Worm (Caenorhabditis elegans) whole organism, early embryonic: ENCODE results near the gene str-124.

Source experiments
- F13C5.2 ChIP-seq: sonication (generic microtip); optimal IDR thresholded peaks from 2 replicates; lab custom pipeline; 2017; ENCODE audit warnings: mild to moderate bottlenecking, missing genetic modification characterization, inconsistent platforms, missing compliant biosample characterization
- ama-1 ChIP-seq: fragments of 150-350 bp; optimal IDR thresholded peaks from 2 replicates; lab custom pipeline; 2014
- ets-7 ChIP-seq: sonication (generic microtip); optimal IDR thresholded peaks from 2 replicates; lab custom pipeline; 2016; ENCODE audit warnings: missing genotype, missing genetic modification characterization, missing compliant biosample characterization
- flt-1 ChIP-seq: fragments of 200-800 bp; sonication (Bioruptor generic); IDR thresholded peaks from 2 replicates; pipeline ENCODE4 v1.3.6; 2022; ENCODE audit warnings: missing genetic modification characterization, missing compliant biosample characterization
- hnd-1 ChIP-seq: sonication (generic microtip); optimal IDR thresholded peaks from 2 replicates; lab custom pipeline; 2016; ENCODE audit warnings: missing genetic modification characterization, missing compliant biosample characterization
- pes-1 ChIP-seq: fragments of 200-800 bp; sonication (Bioruptor generic); IDR thresholded peaks from 2 replicates; pipeline ENCODE4 v1.3.6; 2022; ENCODE audit warnings: missing genetic modification reagents, missing genetic modification characterization, missing compliant biosample characterization

ce11 chrX:12764009-12764408 lies 23.7 kb upstream of the str-124 start:
- TF ChIP-seq ets-7 (tag; lab: Kevin White, UChicago): no peak
- no peak for TF ChIP-seq flt-1 (GFP tag; lab: Robert Waterston, UW)
- no peak for TF ChIP-seq hnd-1 (tag; lab: Kevin White, UChicago)
- no peak for TF ChIP-seq ama-1 (lab: Kevin White, UChicago)
- TF ChIP-seq F13C5.2 (tag; lab: Kevin White, UChicago): no peak
- TF ChIP-seq pes-1 (GFP tag; lab: Robert Waterston, UW): no peak
